Fruit fly (Drosophila melanogaster): ENCODE data around the gene CG4069.

The CG4069 gene

DNA sequence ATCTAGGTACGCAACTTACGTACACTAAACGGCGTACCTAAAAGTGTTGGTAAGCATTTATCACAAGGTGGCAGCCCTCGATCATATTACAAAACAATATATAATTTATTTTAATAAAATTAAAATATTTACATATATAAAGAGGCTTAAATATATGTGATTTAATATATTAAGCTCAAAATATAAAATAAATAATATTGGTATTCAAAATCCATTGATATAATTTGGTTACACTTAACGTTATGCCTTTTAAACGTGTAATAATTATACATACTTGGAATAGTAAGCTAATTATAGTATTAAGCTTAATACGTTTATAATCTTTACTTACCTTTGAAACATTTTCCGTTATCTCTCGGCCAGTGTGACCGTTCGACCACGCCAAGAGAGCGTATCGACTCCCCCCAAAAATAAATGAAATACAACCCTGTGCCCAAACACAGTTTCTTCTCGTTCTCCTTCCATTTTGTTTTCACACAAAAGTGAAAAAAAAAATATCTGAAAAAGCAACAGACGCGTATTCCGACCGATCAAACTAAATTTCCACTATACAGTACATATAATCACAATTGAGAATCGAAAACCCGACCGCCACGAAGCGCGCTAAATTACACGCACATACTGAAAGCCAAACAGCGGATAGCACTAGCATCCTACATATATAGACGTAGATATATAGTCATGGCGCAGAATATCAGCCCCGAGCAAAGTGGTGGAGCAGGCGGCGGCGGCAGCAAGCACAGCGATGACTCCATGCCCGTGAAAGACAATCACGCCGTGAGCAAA is 33.1 kb downstream of the CG4069 start, which contains the start of the genes CG10646 and vih:
CG10646 (minus strand) TSS at position 30 of the 786 bp plus-strand sequence.
vih (plus strand) TSS at position 428 of the 786 bp plus-strand sequence.
- TF ChIP-seq lov (optimal IDR thresholded peaks at IDR 0.05) (no peak), lov (GFP tag; IDR thresholded peaks at IDR 0.05) (0 out of 3 replicates have a peak, but pooled peaks have one; percentile 26), sens-2 (GFP tag; IDR thresholded peaks at IDR 0.05) (no peak), H2.0 (GFP tag; IDR thresholded peaks at IDR 0.05) (peak; percentile 31; the same call in 1 of the 2 replicates), bigmax (GFP tag; optimal IDR thresholded peaks at IDR 0.05) (no peak), Fer1 (GFP tag; optimal IDR thresholded peaks at IDR 0.05) (peak; percentile 57), CG12744 (GFP tag; optimal IDR thresholded peaks at IDR 0.05) (no peak), knrl (GFP tag; IDR thresholded peaks at IDR 0.05; ENCODE audit: partially characterized antibody) (0 out of 3 replicates have a peak, but pooled peaks have one; percentile 23), CG6791 (GFP tag; IDR thresholded peaks at IDR 0.05; ENCODE audit: partially characterized antibody) (no peak), pnt (GFP tag; optimal IDR thresholded peaks at IDR 0.05) (no peak), CG10654 (GFP tag; optimal IDR thresholded peaks at IDR 0.05) (peak; percentile 79), nom (GFP tag; optimal IDR thresholded peaks at IDR 0.05) (peak; percentile 55), sima (GFP tag; optimal IDR thresholded peaks at IDR 0.05) (no peak), prd (optimal IDR thresholded peaks at IDR 0.05) (no peak), prd (GFP tag; IDR thresholded peaks at IDR 0.05) (peak; percentile 40; the same call in 1 of the 3 replicates), Lpt (GFP tag; optimal IDR thresholded peaks at IDR 0.05) (no peak), CG1647 (GFP tag; optimal IDR thresholded peaks at IDR 0.05) (no peak), CG3726 (GFP tag; IDR thresholded peaks at IDR 0.05) (no peak), CG34422 (GFP tag; IDR thresholded peaks at IDR 0.05) (peak; percentile 46; the same call in 1 of the 3 replicates), dpn (GFP tag; optimal IDR thresholded peaks at IDR 0.05) (peak; percentile 31 to 43), fd102C (GFP tag; optimal IDR thresholded peaks at IDR 0.05) (no peak), schlank (tag; optimal IDR thresholded peaks at IDR 0.05) (no peak), CG16813 (GFP tag; IDR thresholded peaks at IDR 0.05; ENCODE audit: partially characterized antibody) (no peak), en (GFP tag; optimal IDR thresholded peaks at IDR 0.05) (no peak), lola (GFP tag; optimal IDR thresholded peaks at IDR 0.05) (peak in 1 of 3 experiments; percentile 37), CG14441 (GFP tag; IDR thresholded peaks at IDR 0.05) (0 out of 2 replicates have a peak, but pooled peaks have one; percentile 6), CG30431 (GFP tag; optimal IDR thresholded peaks at IDR 0.05) (no peak), dan (GFP tag; IDR thresholded peaks at IDR 0.05) (no peak), dysf (GFP tag; IDR thresholded peaks at IDR 0.05) (no peak), Eip74EF (GFP tag; optimal IDR thresholded peaks at IDR 0.05) (peak in 1 of 2 experiments; percentile 0), Lim3 (GFP tag; IDR thresholded peaks at IDR 0.05) (no peak), Hmx (GFP tag; optimal IDR thresholded peaks at IDR 0.05) (no peak), gem (tag; optimal IDR thresholded peaks at IDR 0.05) (no peak), Hsf (GFP tag; optimal IDR thresholded peaks at IDR 0.05) (peak; percentile 2), CG2712 (tag; optimal IDR thresholded peaks at IDR 0.05) (peak; percentile 73), HHEX (GFP tag; optimal IDR thresholded peaks at IDR 0.05) (peak; percentile 58), ci (GFP tag; IDR thresholded peaks at IDR 0.05) (0 out of 3 replicates have a peak, but pooled peaks have one; percentile 6), lilli (GFP tag; optimal IDR thresholded peaks at IDR 0.05) (peak; percentile 38), Mrtf (GFP tag; IDR thresholded peaks at IDR 0.05) (no peak), bab2 (GFP tag; optimal IDR thresholded peaks at IDR 0.05) (no peak), CG10431 (GFP tag; optimal IDR thresholded peaks at IDR 0.05) (no peak), sr (GFP tag; IDR thresholded peaks at IDR 0.05) (no peak), CG12155 (GFP tag; optimal IDR thresholded peaks at IDR 0.05) (peak; percentile 63), CG8944 (GFP tag; optimal IDR thresholded peaks at IDR 0.05) (no peak), cato (GFP tag; optimal IDR thresholded peaks at IDR 0.05; ENCODE audit: borderline replicate concordance) (no peak), NK7.1 (GFP tag; optimal IDR thresholded peaks at IDR 0.05) (no peak), Adf1 (GFP tag; IDR thresholded peaks at IDR 0.05) (no peak), pan (optimal IDR thresholded peaks at IDR 0.05) (no peak), pan (GFP tag; optimal IDR thresholded peaks at IDR 0.05 in 1 of 2, IDR thresholded peaks at IDR 0.05 in 1 of 2) (peak in 1 of 2 experiments; percentile 47), Sry-δ (GFP tag; optimal IDR thresholded peaks at IDR 0.05) (peak; percentile 49)
